Fruit fly (Drosophila melanogaster) whole organism: ENCODE data around the gene Polr3I.

Source experiments
- CG8478 ChIP-seq: fragments of >200 bp; optimal IDR thresholded peaks from 2 replicates; lab custom pipeline; 2018; ENCODE audit warnings: inconsistent platforms
- Dll ChIP-seq: fragments of >200 bp; optimal IDR thresholded peaks from 2 replicates; lab custom pipeline; 2017
- EcR ChIP-seq, 2 experiments: fragments of >200 bp; optimal IDR thresholded peaks; 2 replicates each; lab custom pipeline; 2017; ENCODE audit warnings: missing biosample characterization in 2 of 2, missing genetic modification characterization in 2 of 2, missing genetic modification reagents in 2 of 2
- pan ChIP-seq: fragments of >200 bp; optimal IDR thresholded peaks from 2 replicates; lab custom pipeline; 2017
- psq ChIP-seq: fragments of >200 bp; optimal IDR thresholded peaks from 2 replicates; lab custom pipeline; 2017
- usp ChIP-seq: fragments of >200 bp; optimal IDR thresholded peaks from 2 replicates; lab custom pipeline; 2017; ENCODE audit warnings: missing biosample characterization, missing genetic modification characterization, mixed read lengths

Gene Polr3I

DNA sequence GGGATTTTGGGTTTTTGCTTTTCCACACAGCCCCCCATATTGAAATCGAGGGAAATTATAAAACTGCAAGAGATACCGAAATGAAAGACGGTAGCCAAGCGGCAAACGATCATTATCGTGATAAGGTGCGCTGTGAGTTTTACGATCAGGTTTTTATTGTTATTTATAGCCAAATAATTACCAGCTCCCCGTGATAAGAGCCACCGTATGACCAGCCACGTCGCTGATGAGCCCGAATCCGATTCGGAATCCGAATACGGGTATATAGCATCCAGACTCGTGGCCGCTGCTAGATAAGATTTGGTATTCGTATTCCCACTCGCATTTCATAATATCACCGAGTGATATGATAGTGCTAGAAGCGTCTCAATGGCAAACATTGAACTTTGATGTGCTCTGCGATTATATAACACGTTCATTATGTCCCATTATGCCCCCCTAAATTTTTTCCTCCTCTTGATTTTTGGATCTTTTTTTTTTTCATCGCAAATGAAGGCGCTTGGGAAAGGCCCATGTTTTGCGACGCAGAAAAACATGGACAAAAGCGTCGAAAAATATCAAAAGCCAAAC is 34.5 kb downstream of the Polr3I start:
- TF ChIP-seq usp (GFP tag; lab: Kevin White, UChicago) = no peak
- no peak for TF ChIP-seq Dll
- TF ChIP-seq pan (lab: Kevin White, UChicago) = no peak
- no peak for TF ChIP-seq psq (lab: Kevin White, UChicago)
- no peak for TF ChIP-seq CG8478 (lab: Kevin White, UChicago)
- no peak for TF ChIP-seq EcR (GFP tag; optimal IDR thresholded peaks at IDR 0.05; lab: Kevin White, UChicago)

DNA sequence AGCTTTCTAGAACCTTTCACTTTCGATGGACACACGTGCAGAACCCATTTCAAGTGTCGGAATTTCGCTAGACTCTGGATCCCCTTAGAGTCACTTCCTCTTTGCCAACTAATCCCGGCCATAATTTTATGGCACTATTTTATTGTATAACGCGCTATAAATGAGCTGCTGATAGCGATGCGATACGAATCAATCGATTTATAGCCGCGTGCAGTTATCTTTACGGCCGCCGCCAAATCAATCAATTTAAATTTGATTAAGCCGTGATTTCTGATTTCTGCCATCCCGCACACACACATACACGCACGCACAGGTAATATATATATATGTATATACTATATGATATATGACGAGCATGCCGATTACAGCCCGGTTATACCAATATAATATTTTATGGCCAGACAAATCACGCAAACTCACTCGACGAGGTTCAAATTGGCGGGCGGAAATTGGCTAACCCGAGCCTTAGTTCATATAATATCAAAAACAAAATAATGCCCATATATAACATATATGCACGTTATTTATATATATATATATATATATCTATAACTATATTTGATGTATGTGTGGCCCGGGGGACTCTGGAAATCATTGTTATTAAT is 36.4 kb downstream of the Polr3I start:
- no peak for TF ChIP-seq psq (lab: Kevin White, UChicago)
- TF ChIP-seq Dll = no peak
- TF ChIP-seq EcR (GFP tag; optimal IDR thresholded peaks at IDR 0.05; lab: Kevin White, UChicago) = no peak
- TF ChIP-seq CG8478 (lab: Kevin White, UChicago) = no peak
- TF ChIP-seq pan (lab: Kevin White, UChicago) = no peak
- no peak for TF ChIP-seq usp (GFP tag; lab: Kevin White, UChicago)

DNA sequence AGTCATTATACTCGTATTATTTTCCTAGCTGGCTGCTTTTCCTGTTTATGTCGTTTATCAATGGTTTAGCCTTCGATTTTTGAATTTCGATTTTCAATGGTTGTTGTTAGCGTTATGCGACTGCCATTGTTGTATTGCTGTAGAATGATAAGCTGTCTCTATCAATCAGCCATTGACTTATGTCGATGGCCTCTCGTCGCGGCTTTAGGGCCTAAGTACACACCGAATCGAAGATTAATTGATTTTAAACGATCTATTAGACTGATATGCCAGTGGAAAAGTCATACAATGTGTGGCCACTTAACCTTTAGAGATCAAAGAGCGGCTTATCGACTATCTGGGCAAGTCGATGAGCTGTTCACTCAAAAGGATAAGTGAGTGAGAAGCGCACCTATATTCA is 38.2 kb downstream of the Polr3I start:
- TF ChIP-seq psq (lab: Kevin White, UChicago) = no peak
- TF ChIP-seq usp (GFP tag; lab: Kevin White, UChicago) = no peak
- no peak for TF ChIP-seq pan (lab: Kevin White, UChicago)
- TF ChIP-seq EcR (GFP tag; optimal IDR thresholded peaks at IDR 0.05; lab: Kevin White, UChicago) = no peak
- TF ChIP-seq Dll = no peak
- no peak for TF ChIP-seq CG8478 (lab: Kevin White, UChicago)

DNA sequence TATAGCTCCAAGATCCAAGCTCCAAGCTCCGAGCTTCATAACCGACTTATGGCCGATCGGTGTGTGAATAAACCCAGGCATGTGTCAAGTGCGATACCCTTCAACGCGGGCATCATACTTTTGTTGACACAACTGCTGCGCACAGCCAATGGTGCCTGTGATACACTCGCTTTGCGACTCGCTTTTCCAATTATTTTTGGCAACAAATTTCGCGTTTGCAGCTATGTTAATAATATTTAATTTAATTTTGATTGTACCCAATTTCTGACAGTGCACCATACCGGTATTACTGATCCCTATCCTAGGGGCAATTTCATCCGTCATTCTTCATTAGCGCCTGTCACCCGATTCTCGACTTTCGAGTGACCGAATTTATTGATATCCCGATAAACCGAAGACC is 39.1 kb downstream of the Polr3I start:
- no peak for TF ChIP-seq CG8478 (lab: Kevin White, UChicago)
- TF ChIP-seq psq (lab: Kevin White, UChicago) = no peak
- no peak for TF ChIP-seq EcR (GFP tag; optimal IDR thresholded peaks at IDR 0.05; lab: Kevin White, UChicago)
- TF ChIP-seq usp (GFP tag; lab: Kevin White, UChicago) = no peak
- no peak for TF ChIP-seq Dll
- no peak for TF ChIP-seq pan (lab: Kevin White, UChicago)

DNA sequence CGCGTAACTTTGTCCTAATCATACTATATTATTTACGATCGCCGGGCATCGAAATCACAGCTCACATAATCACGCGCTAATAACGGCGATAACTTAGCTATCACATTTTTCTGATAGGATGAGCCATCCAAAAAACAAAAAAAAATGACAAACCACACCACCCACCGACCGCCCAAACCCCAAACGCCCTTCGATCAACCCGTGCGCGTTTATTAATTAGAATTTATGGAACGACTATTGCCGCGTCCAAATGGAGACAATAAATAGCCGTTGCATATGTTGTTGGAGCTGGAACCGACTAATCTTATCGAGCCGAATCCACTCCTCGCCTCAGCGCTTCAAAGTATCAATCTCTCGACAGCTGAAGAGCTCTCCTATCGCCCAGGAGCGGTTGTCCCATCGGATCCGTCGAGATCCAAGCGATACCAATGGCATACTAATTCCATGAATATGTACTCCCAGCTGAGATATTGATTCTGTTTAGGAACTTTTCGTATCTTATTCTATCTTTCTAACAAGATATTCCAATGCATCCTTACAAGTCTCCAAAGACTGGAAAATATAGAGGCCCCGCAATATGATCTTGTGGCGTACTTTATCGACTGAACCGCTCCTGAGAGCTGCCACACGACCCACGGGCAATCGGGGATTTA is 39.8 kb downstream of the Polr3I start:
- no peak for TF ChIP-seq pan (lab: Kevin White, UChicago)
- no peak for TF ChIP-seq Dll

DNA sequence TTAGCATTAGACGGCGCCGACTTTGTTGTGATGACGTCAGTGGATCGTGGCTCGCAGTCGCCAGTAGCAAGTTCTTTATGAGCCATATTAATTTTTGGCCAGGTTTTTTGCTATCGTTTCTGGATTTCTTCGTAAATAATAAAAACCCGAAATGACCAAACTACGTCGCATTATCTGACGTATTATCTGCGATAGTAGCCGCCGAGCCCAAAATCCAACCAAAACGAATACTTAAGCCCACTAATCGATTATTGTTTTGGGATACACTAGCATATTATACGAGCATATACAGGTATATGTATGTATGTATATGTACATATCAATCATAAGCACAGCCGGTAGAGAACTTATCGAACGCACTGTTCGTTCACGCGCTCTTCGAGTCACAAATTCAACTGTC is 42.3 kb downstream of the Polr3I start:
- no peak for TF ChIP-seq usp (GFP tag; lab: Kevin White, UChicago)
- no peak for TF ChIP-seq EcR (GFP tag; optimal IDR thresholded peaks at IDR 0.05; lab: Kevin White, UChicago)
- no peak for TF ChIP-seq CG8478 (lab: Kevin White, UChicago)
- TF ChIP-seq psq (lab: Kevin White, UChicago) = no peak
- no peak for TF ChIP-seq Dll
- no peak for TF ChIP-seq pan (lab: Kevin White, UChicago)

DNA sequence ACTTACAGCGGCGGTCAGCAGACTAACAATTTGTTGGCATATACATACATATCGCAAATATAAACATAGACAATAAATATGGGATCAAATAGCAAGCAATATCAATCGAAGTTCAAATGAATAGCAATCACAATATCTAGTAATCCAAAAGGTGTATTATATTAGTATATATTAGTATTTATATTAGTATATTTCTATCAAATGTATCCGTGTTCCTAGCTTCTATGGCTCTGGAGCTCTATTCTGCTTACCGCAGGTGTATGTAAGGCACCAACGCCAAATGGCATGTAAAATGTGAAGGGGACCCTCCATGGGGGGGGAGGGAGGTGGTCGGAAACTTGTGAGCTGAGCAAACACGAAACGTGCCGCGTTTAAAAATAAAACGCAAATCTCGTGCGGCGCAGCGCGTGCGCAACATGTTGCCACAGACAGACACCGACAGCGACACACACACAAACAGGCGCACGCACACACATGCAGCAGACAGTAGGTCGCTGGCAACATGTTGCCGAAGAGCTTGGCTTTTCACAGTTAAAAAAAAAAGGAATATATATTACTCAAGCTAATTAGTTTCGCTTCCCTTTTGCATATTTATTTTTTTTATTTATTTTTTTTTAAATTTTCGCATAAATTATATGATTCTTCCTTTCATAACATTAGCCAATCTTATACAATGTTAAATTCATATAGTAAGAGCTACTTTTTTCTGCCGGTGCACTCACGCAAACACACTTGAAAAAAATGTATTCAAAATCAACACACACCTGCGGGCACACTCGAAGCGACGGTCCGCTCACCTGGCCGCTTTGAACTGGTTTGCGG is 46.3 kb downstream of the Polr3I start:
- no peak for TF ChIP-seq CG8478 (lab: Kevin White, UChicago)

DNA sequence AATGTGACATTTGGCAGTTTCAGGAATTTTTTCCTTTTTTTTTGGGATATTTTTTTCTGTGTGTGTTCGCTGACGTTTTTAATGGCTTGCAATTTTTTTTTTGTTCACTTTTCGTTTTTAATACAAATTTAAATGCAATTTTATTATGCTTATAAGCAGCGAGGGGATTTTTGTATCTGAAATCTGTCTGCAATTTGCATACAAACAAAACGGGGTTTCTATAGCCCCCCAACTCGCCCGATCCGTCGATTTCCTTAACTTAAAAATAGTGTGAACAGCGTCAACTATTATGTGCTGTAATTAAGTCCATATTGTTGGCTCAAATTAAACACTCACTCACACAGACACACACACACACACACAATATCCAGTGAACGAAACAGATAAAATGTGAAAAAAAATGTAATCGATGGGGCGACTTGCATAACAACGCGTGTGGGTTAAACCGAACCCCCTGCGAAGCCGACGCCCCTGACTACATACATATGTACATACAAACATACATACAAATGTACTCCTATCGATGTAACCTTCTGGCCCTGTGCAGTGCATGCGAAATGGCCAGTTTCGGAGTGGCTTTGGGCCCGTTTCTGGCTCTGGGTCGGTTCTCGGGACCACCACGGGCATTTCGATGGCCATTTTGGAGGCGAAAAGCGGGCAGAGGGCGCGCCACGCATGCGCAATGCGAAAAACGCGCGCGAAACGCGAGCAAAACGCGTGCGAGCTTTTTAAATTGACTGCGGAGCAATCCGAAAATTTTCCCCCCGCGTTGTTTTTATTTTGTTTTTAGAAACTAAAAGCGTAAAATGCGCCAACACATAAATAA is 47.8 kb downstream of the Polr3I start:
- TF ChIP-seq CG8478 (lab: Kevin White, UChicago) (no peak), Dll (no peak), pan (lab: Kevin White, UChicago) (no peak)

DNA sequence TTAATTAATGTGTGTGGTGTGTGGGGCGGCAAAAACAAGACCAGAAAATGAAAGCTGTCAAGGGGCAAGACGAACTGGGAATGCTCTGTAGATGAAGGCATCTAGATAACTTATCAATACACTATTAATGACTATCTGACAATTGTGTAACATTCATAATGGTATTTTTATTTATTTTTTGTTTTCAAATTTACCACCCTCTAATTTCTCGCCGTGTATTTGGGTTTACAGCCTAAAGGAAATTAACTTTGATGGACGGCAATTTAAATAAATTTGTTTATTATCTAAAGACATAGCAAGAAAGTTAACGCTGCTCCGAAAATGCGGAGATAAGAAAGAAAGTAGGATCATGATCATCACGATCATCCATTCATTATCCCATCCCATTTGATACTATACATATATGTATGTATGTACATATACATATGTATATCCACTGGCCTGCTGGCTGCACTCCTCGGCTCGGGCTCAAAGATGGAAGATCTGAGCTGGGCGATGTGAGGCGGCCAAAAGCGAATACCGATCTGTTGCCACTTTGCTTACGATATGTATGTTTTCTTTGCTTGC is 48.5 kb downstream of the Polr3I start:
- TF ChIP-seq CG8478 (lab: Kevin White, UChicago) (no peak), Dll (no peak), usp (GFP tag; lab: Kevin White, UChicago) (no peak), EcR (GFP tag; optimal IDR thresholded peaks at IDR 0.05; lab: Kevin White, UChicago) (no peak), pan (lab: Kevin White, UChicago) (no peak)

DNA sequence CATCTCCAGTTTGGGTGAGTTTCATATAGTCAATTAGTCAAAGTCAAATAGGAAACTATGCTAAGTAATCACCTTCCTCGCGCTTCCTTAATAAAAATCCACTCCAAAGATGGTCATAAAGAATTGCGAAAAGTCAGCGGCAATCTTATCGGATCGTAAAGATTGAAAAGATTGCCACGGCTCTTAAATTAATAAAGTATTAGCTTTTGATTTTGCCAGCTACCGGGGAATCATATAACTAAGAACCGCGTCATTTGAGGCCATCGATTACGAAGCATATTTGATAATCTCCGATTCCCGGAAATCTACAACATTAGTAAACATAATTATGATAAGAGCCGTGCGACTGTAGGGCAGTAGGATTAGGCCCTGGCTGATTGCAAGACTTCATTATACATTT is 50.0 kb downstream of the Polr3I start:
- TF ChIP-seq usp (GFP tag; lab: Kevin White, UChicago) (no peak), Dll (no peak), EcR (GFP tag; optimal IDR thresholded peaks at IDR 0.05; lab: Kevin White, UChicago) (no peak), psq (lab: Kevin White, UChicago) (no peak), CG8478 (lab: Kevin White, UChicago) (no peak), pan (lab: Kevin White, UChicago) (no peak)
